Fruit fly (Drosophila melanogaster) Kc167 (cell line): ENCODE results near the gene Ptpmeg.

Experiments
- Sin3A ChIP-seq: fragments of >200 bp; optimal IDR thresholded peaks from 2 replicates; lab custom pipeline; 2018; ENCODE audit warnings: missing external identifiers
- h ChIP-seq: fragments of >200 bp; optimal IDR thresholded peaks from 3 replicates; lab custom pipeline; 2018; ENCODE audit warnings: missing external identifiers
- insv ChIP-seq: fragments of >200 bp; optimal IDR thresholded peaks from 3 replicates; lab custom pipeline; 2018; ENCODE audit warnings: missing external identifiers
- psq ChIP-seq: fragments of >200 bp; optimal IDR thresholded peaks from 2 replicates; lab custom pipeline; 2017; ENCODE audit warnings: missing external identifiers

DNA sequence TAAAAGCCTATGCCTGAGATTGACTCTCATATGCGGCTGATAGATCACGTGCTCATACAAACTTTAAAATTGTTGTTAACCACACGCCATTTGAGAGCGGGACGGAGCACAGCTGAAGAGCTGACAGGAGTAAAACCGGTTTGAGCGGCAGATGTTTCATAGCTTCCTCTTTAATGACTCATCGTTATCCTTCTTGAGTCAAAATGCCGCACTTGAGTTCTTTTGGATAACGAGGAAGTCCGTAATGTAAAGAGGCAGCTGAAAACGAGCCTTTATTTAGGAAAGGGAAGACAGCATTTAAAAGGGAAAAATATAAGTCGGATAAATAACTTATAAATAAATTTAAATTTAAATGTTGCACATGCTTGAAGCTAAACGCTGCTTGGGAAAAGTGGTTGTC, 30.7 kb upstream of the Ptpmeg start:
- no peak for TF ChIP-seq Sin3A
- TF ChIP-seq insv (lab: Kevin White, UChicago) = no peak
- TF ChIP-seq psq (lab: Kevin White, UChicago) = no peak
- no peak for TF ChIP-seq h (lab: Kevin White, UChicago)
